Worm (Caenorhabditis elegans): ENCODE results near the gene Y50E8A.2.

DNA sequence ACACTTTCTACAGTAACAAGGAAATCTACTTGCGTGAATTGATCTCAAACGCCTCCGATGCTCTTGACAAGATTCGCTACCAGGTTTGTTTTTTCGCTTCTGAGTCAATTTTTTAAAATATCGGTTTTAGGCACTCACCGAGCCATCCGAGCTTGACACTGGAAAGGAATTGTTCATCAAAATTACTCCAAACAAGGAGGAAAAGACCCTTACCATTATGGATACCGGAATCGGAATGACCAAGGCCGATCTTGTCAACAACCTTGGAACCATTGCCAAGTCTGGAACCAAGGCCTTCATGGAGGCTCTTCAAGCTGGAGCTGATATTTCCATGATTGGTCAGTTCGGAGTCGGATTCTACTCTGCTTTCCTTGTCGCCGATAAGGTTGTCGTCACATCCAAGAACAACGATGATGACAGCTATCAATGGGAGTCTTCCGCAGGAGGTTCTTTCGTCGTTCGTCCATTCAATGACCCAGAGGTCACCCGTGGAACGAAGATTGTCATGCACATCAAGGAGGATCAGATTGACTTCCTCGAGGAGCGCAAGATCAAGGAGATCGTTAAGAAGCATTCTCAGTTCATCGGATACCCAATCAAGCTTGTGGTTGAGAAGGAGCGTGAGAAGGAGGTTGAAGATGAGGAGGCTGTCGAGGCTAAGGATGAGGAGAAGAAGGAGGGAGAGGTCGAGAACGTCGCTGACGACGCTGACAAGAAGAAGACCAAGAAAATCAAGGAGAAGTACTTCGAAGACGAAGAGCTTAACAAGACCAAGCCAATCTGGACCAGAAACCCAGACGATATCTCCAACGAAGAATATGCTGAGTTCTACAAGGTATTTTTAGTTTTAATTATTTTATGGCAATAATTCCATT lies 42.2 kb downstream of the Y50E8A.2 start:
- TF ChIP-seq tag-97 (GFP tag; IDR thresholded peaks at IDR 0.05), result no peak
- TF ChIP-seq jun-1 (tag; optimal IDR thresholded peaks at IDR 0.05), result no peak
- TF ChIP-seq madf-9 (GFP tag; conservative IDR thresholded peaks at IDR 0.05), result no peak
- TF ChIP-seq snpc-1.2 (GFP tag; IDR thresholded peaks at IDR 0.05), result peak; percentile 44; the same call in 1 of the 2 replicates
- no peak for TF ChIP-seq skn-1 (tag; optimal IDR thresholded peaks at IDR 0.05)
